Fruit fly (Drosophila melanogaster) ovary, adult (tissue): ENCODE measurements around the gene KdelR.

Source experiments
- CG17801 ChIP-seq: fragments of 200-800 bp; optimal IDR thresholded peaks from 2 replicates; lab custom pipeline; 2019; ENCODE audit warnings: missing biosample characterization, mild to moderate bottlenecking, missing genetic modification characterization, moderate library complexity; ENCODE audit not compliant: partially characterized antibody

KdelR gene

dm6 chr2L:10408122-10408576 lies 18.5 kb upstream of the KdelR start, which contains the start of the genes Ip259 and RpS27A:
TSS of gene Ip259 (plus strand) at chr2L:10408352.
TSS of gene RpS27A (plus strand) at chr2L:10408352.
- peak; percentile 83 for TF ChIP-seq CG17801

DNA sequence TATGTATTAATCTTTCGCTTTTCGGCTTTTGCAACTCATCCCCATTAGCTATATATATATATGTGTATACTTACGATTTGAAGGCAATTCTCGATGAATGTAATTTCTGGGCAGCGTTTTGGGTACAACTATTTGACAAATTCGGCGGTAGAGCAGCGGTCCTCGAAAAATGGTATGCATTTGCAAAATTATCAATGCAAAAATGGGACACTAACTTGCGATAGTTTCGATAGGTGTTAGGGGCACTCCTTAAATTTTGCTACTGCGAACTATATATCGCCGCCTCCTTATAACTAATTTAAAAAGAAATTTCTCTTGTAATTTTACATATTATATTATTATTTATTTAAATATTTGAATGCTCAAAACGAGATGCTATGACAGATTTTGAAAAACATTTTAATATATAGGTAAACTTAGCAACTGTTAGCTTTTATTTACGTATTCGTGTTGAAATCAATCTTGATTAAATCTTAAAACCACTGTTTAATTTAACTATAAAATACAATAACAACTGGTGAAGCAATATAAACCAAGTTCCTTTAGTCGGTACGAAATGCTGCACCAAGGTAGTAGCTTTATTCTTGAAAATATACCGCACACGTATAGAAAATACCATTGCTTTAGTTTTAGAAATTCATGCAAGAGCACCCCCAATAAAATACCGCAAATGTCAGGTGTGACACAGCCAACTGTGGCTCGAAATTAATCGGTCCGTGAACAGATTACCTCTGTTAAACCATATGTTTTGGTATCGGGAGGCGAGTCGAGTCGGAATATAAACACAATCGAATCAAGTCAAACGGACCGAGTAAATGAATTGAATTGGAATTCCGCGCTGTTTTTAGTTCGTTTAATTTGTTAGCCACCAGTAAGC lies 13.2 kb upstream of the KdelR start, which contains the start of the genes CG5355 and Klp31E:
Gene CG5355 (minus strand): TSS at position 213 of the 877 bp plus-strand sequence.
Gene Klp31E (plus strand): TSS at position 767 of the 877 bp plus-strand sequence.
- TF ChIP-seq CG17801: no peak

DNA sequence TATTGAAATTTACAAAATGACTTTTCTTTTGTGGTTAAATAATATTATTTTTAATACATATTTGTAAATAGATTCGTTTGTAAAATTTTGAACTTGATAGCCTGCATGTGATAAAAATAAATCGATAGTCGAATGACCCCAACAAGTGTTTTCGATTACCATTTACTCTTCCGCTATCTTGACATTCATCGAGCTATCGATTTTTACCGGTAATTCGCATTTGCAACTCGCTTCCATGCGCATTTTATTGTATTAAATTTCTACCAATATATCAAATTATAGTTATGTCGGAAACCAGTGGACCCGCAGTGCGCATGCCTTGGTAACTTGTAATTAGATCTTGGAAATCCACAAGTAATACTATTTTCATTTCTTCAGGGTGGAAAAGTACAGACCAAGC lies 7.7 kb upstream of the KdelR start, which contains the start of gene RfC3:
Gene RfC3 (plus strand): TSS at position 210 of the 400 bp plus-strand sequence.
- no peak for TF ChIP-seq CG17801

- no peak for TF ChIP-seq CG17801
These were observed 3.8 kb upstream of the KdelR start, which contains the start of the genes pie and Wdfy2 for dm6 chr2L:10422643-10423606. TSS of gene pie (minus strand) at chr2L:10422780. TSS of gene Wdfy2 (plus strand) at chr2L:10423291.

DNA sequence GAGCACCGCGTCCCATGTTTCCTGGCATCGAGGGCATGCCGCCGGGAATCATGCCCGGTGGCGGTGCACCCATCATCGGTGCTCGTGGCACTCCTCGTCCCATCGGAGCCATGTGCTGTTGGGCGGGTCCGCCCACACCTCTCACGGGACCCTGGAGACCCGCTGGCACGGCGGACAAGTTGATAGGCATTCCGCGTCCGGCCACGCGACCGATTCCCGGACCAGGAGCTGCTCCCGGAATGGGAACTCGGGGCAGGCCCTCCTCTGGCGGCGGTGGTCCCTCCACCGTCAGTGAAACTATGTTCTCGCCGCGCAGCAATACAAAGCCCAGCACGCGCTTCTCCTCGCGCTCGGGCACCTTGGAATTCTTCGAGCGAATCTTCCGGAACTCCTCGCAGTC lies 1.1 kb upstream of the KdelR start:
- TF ChIP-seq CG17801: no peak

DNA sequence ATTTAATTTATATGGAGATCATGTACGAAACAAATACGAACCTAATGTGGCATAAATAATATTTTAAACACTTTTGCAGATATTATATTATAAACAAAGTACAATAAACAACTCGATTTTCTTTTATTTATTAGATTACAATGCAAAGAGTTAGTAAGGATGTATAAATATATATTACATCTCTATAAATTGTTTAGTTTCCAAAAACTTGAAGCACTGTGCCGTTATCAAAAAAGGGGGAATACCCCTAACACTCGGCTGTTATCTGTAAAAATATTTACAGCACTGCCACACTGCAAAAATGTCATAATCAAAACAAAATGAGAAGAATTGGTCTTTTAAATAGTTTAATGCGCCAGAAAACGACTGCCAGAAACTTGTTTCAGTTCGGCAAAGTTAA lies 1.8 kb downstream of the KdelR start, which contains the start of gene CG5188:
Gene CG5188 (plus strand): TSS at position 302 of the 400 bp plus-strand sequence.
- TF ChIP-seq CG17801: peak; percentile 17

DNA sequence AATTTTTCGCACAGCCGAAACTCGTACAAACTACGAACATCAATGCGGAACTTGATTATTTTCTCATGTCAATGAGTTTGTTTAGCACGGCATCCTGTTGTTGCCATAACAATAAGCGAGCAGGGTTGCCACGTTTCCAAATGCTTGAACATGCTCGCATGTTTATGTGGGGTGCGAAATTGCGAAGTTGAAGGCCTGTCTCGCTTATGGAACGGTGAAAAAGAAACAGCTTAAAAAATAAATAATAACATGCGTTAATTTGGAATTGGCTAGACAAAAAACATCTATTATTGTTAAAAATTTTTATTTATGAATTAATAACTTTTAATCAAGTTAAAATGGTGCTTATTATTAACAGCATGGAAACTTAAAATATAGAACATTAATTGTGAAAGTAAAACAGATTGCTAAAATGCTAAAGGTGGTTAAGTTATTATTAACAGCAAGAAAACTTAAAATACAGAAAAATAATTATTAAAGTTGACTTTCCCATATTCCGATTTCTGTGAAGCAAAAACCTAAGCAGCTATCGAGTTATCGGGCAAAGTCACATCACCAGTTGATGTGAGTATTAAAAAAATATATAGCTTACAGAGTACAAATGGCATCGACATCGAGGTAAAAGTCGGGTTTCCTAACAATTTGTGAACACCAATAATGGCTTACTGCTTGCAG lies 4.3 kb downstream of the KdelR start, which contains the start of the genes Bug22 and TfIIB:
Gene Bug22 (minus strand): TSS at position 117 of the 675 bp plus-strand sequence.
Gene TfIIB (plus strand): TSS at position 537 of the 675 bp plus-strand sequence.
- peak; percentile 46 for TF ChIP-seq CG17801

dm6 chr2L:10435606-10436160 lies 9.0 kb downstream of the KdelR start, which contains the start of the genes TBC1D16 and holn1:
TSS of gene TBC1D16 (minus strand) at chr2L:10435656.
TSS of gene holn1 (plus strand) at chr2L:10435995.
- TF ChIP-seq CG17801: no peak

DNA sequence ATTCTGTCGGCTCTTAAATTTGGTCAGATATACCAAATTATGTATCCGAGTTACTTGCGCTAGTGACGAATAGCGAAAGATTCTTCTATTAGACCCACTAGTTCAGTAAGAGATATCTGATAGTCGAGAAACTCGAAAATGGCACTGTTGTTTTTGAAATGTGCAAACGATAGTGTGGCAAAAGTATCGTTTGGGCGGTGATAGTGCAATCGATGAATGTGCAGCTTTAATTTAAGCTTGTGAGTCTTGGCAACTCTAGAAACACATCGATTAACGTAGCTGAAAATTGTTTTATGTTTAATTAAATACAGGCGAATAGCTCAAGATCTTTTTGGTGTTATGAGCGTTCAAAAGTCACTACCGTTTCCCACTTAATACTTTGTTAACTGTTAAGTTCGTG lies 10.6 kb downstream of the KdelR start, which contains the start of gene STUB1:
Gene STUB1 (plus strand): TSS at position 232 of the 400 bp plus-strand sequence.
- peak; percentile 29 for TF ChIP-seq CG17801

DNA sequence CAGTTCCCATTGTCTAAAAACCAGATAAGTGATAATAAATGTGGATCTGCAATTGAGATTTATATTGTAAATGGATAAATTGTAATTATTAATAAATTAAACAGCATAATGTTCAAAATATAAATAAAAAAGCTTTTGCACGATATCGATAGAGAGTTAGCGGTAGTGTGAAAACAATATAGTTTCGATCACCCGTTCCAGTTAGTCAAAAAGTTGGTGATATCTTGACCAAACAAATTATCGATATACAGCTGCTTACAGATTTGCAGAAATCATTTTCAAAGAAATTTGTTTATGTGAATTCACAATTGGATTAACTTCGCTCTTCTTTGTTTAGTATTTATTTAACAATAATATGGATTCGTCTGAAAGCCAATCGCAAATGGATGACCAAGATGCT lies 12.5 kb downstream of the KdelR start, which contains the start of gene Nse4:
Gene Nse4 (plus strand): TSS at position 267 of the 400 bp plus-strand sequence.
- peak; percentile 31 for TF ChIP-seq CG17801

DNA sequence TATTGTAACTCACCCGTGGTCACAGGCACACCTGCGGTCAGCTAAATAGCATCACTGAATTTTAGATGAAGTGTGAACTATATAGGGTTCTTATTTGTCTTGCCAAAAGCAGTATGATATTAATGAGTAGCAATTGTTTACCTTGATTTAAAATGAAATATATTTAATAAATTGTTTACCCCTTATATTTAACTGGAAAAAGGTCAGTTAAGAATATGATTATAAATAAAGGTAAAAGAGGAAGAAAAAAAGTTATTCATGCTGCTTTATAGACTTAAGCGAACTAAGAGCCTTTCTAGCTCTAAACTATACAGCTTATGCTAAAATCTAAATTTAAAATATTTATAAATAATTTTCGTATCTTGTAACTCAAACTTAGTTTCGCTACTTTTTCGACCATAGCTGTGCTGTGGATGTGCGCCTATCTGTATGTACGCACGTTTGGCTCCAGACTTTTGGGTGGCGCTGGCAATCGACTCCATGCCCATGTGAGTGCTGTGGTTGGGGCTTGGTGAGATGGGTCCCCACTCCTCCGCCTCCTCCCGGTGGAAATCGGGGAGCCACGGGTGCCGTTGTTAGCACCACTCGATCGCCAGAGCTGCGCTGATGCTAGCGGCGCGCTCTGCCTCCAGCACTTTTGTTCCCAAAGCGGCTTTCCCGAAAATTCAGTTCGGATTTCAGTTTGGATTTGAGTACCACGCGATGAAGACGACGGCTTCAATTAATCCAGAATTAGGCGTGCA lies 15.5 kb downstream of the KdelR start, which contains the start of gene loh:
Gene loh (plus strand): TSS at position 487 of the 743 bp plus-strand sequence.
- TF ChIP-seq CG17801: no peak

DNA sequence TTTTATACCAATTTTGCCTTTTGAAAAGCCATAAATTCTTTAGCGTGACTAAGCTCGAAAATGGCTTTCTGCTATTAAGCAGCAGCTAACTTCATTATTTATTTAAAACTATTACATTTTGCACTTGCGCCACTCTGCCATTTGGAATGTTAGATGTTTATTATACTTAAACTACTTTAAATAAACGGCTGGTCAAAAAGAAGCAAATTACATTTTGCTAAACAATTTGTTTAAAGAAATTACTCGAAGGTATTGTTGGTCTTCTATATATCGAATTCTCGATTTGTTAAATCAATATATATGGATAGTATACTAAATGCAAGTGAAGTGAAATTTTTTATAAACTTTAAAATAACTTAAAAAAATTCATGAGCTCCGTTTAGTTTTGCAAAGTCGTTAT lies 25.6 kb downstream of the KdelR start, which contains the start of gene ppk10:
Gene ppk10 (minus strand): TSS at position 101 of the 400 bp plus-strand sequence.
- TF ChIP-seq CG17801: no peak

DNA sequence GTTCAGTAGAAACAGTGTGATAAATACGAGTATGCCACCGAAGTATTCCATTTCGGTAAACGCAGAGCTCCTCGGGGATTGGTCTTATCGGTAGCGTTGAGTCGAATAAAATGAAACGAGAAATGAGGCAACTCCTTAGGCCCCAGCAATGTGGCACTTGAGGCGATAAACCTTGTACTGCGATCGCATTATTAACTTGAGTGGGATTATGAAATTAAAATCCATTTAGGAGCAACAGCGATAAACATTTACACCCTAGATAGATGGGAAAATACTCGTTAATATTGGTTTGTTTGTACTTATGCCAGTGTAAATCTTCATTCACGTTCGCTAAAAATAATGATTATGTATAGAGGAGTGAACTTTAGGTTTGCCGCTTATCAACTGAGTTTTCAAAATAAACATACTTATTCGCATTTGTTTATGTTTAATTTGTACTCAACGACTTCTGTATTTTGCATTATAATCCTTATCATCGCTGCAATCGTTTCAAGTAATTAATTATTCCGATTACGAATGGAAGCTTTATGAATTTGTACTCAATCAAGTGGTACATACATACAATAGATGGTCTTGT lies 29.3 kb downstream of the KdelR start:
- no peak for TF ChIP-seq CG17801
